Worm (Caenorhabditis elegans) whole organism, mixed stage, embryonic: ENCODE measurements around the gene R148.8.

ENCODE experiments used
- bed-3 ChIP-seq: fragments of 200-800 bp; sonication (Bioruptor generic); optimal IDR thresholded peaks from 3 replicates; lab custom pipeline; 2018; ENCODE audit warnings: mild to moderate bottlenecking, missing genetic modification characterization, moderate library complexity, missing compliant biosample characterization
- blmp-1 ChIP-seq: fragments of 150-350 bp; optimal IDR thresholded peaks from 2 replicates; lab custom pipeline; 2014; ENCODE audit warnings: missing biosample characterization, missing genetic modification characterization
- elt-1 ChIP-seq: sonication (generic microtip); optimal IDR thresholded peaks from 2 replicates; lab custom pipeline; 2017; ENCODE audit warnings: missing genetic modification characterization, mild to moderate bottlenecking, missing compliant biosample characterization, antibody characterized with exemption, moderate library complexity, borderline replicate concordance; ENCODE audit not compliant: insufficient read depth
- lin-13 ChIP-seq: fragments of 150-350 bp; optimal IDR thresholded peaks from 2 replicates; lab custom pipeline; 2014; ENCODE audit warnings: missing biosample characterization, missing genetic modification characterization
- nhr-237 ChIP-seq: fragments of 150-350 bp; optimal IDR thresholded peaks from 2 replicates; lab custom pipeline; 2014; ENCODE audit warnings: missing biosample characterization, missing genetic modification characterization
- nhr-28 ChIP-seq: fragments of 150-350 bp; optimal IDR thresholded peaks from 2 replicates; lab custom pipeline; 2014; ENCODE audit warnings: missing biosample characterization, missing genetic modification characterization
- sem-2 ChIP-seq: fragments of 200-800 bp; sonication (Bioruptor generic); optimal IDR thresholded peaks from 2 replicates; lab custom pipeline; 2018; ENCODE audit warnings: mild to moderate bottlenecking, missing genetic modification characterization, missing compliant biosample characterization
- snpc-4 ChIP-seq: fragments of 150-350 bp; optimal IDR thresholded peaks from 2 replicates; lab custom pipeline; 2014; ENCODE audit warnings: missing biosample characterization, missing genetic modification characterization
- unc-39 ChIP-seq: fragments of 150-350 bp; optimal IDR thresholded peaks from 2 replicates; lab custom pipeline; 2014; ENCODE audit warnings: missing biosample characterization, missing genetic modification characterization
- unc-62 ChIP-seq: fragments of 150-350 bp; optimal IDR thresholded peaks from 2 replicates; lab custom pipeline; 2014; ENCODE audit warnings: missing biosample characterization, missing genetic modification reagents, missing genetic modification characterization
- ztf-11 ChIP-seq: fragments of 150-350 bp; optimal IDR thresholded peaks from 2 replicates; lab custom pipeline; 2014; ENCODE audit warnings: missing biosample characterization, missing genetic modification characterization

ce11 chrIII:3163448-3163847, 27.8 kb upstream of the R148.8 start:
- no peak for TF ChIP-seq ztf-11 (tag; lab: Kevin White, UChicago)
- no peak for TF ChIP-seq nhr-28 (tag; lab: Kevin White, UChicago)
- TF ChIP-seq lin-13 (tag; lab: Kevin White, UChicago), result no peak
- no peak for TF ChIP-seq nhr-237 (tag; lab: Kevin White, UChicago)
- no peak for TF ChIP-seq unc-62
- no peak for TF ChIP-seq snpc-4
- TF ChIP-seq sem-2 (GFP tag; lab: Kevin White, UChicago), result no peak
- no peak for TF ChIP-seq blmp-1 (tag; lab: Kevin White, UChicago)
- TF ChIP-seq unc-39, result no peak
- TF ChIP-seq elt-1 (tag; lab: Kevin White, UChicago), result no peak
- TF ChIP-seq bed-3 (GFP tag; lab: Kevin White, UChicago), result no peak
